Worm (Caenorhabditis elegans): Measurements from ENCODE around the gene F52E4.5.

The F52E4.5 gene

DNA sequence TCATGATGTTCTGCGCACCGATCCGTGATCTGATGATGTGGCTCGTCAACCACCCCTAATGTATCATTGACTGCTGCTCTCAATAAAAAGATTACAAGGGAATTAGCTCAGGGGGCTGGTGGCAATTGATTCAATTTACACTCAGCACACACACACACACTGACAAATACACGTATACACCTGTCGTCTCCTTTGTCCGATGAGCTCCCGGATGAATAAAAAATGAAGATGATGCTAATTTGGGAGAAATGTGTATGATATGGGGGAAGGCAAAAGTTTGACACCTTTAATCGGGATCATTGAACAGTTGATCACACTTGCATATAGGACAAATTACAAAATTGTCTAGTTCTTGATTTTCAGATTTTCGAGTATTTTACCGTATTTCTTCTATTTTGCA, 20.1 kb downstream of the F52E4.5 start:
- TF ChIP-seq nhr-11 (tag; optimal IDR thresholded peaks at IDR 0.05) (no peak), ets-5 (GFP tag; IDR thresholded peaks at IDR 0.05) (no peak), ceh-88 (GFP tag; IDR thresholded peaks at IDR 0.05) (no peak)

DNA sequence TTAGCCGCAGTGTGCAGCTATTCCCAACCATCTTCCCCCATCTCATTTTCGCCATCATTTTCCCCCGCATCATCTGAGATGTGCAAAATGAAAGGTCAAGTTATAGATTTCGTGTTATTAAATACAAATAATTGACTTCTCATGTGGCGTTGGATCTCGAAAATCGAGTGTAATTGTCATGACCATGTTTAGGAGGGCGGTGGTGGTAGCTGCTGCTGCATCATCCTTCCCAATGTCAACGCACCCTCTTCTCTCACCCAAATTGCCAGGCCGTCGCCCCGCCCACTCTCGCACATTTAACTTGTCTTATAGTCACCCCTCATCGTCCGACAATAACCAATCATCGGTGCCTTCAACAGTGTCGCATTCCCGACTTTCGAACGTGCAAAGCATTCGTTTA, 23.9 kb downstream of the F52E4.5 start, which contains the start of gene ceh-30:
Gene ceh-30, plus strand, starts transcription at position 301 of the 400 bp plus-strand sequence.
- no peak for TF ChIP-seq fkh-4 (tag; optimal IDR thresholded peaks at IDR 0.05; ENCODE audit: borderline replicate concordance)
- no peak for TF ChIP-seq efl-1 (optimal IDR thresholded peaks at IDR 0.05)
- peak in 1 of 2 experiments; percentile 13 for TF ChIP-seq efl-1 (GFP tag; optimal IDR thresholded peaks at IDR 0.05 in 1 of 2)

ce11 chrX:3061698-3062097, 25.4 kb downstream of the F52E4.5 start:
- TF ChIP-seq tlp-1 (tag; optimal IDR thresholded peaks at IDR 0.05) (no peak), ceh-8 (GFP tag; optimal IDR thresholded peaks at IDR 0.05) (no peak), nhr-85 (tag) (peak; percentile 4)

- TF ChIP-seq swsn-7 (tag; optimal IDR thresholded peaks at IDR 0.05) (no peak), lin-14 (GFP tag; optimal IDR thresholded peaks at IDR 0.05) (no peak), pag-3 (tag; optimal IDR thresholded peaks at IDR 0.05; ENCODE audit: borderline replicate concordance, insufficient read depth) (no peak), lin-15B (tag; optimal IDR thresholded peaks at IDR 0.05) (no peak), ceh-82 (tag; optimal IDR thresholded peaks at IDR 0.05) (no peak), fkh-8 (tag; optimal IDR thresholded peaks at IDR 0.05) (no peak), hlh-4 (tag; optimal IDR thresholded peaks at IDR 0.05) (no peak), mab-9 (GFP tag; IDR thresholded peaks at IDR 0.05) (no peak), xbp-1 (tag; optimal IDR thresholded peaks at IDR 0.05) (no peak), egl-13 (tag; optimal IDR thresholded peaks at IDR 0.05) (no peak), unc-30 (tag; optimal IDR thresholded peaks at IDR 0.05) (no peak), jun-1 (tag; optimal IDR thresholded peaks at IDR 0.05) (no peak), pqm-1 (tag; optimal IDR thresholded peaks at IDR 0.05) (no peak), C04F5.9 (tag; optimal IDR thresholded peaks at IDR 0.05) (no peak), aha-1 (tag; optimal IDR thresholded peaks at IDR 0.05) (no peak), nhr-85 (tag) (no peak)
These were observed 27.8 kb downstream of the F52E4.5 start, which contains the start of gene rsef-1 for ce11 chrX:3059299-3059698. Gene rsef-1, minus strand, starts transcription at chrX:3059399.

DNA sequence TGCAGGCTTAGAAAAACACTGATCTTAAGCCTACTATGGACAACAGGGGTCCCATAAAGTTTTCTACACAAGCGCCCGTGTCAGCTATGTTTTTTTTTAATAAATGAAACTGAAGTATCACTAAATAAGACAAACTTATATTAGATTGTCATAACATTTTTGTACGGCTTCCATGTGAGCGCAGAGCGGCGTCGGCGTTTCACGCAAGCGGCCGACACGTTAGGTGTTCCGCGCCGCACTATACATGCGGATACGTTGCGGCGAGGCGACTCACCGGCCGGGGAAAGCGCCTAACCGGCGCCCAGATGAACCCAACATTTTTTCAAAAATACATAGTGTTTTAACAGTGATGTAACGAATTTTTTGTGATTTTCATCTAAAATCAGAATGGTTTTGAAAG, 29.5 kb downstream of the F52E4.5 start:
- no peak for TF ChIP-seq efl-1 (optimal IDR thresholded peaks at IDR 0.05)
- peak in 1 of 2 experiments; percentile 58 for TF ChIP-seq efl-1 (GFP tag; optimal IDR thresholded peaks at IDR 0.05 in 1 of 2)
- no peak for TF ChIP-seq egl-13 (tag; optimal IDR thresholded peaks at IDR 0.05)
- no peak for TF ChIP-seq egl-27 (tag; optimal IDR thresholded peaks at IDR 0.05)
- no peak for TF ChIP-seq unc-130 (tag; optimal IDR thresholded peaks at IDR 0.05)
- no peak for TF ChIP-seq unc-86 (tag; optimal IDR thresholded peaks at IDR 0.05)

DNA sequence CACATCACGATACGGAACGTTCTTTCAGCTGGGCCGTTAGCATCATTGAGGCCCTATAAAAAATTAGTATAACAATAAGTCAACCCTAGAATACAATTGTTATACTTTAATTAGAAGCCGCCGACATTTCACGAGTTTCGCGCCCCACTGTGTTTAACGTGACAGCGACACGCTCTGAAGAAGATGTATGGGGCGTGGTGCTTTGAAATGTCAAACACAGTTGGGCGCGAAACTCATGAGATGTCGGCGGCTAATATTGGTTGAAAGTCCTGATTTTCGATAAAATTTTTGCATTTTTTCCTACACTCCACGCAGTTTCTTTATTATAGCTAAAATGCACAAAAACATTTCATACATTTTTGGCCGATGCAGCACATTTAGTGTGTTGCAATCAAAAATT, 31.0 kb downstream of the F52E4.5 start:
- peak; percentile 36 for TF ChIP-seq snpc-4 (tag; optimal IDR thresholded peaks at IDR 0.05)
- TF ChIP-seq ces-1 (GFP tag; optimal IDR thresholded peaks at IDR 0.05) = no peak
- TF ChIP-seq C16A3.4 (tag; optimal IDR thresholded peaks at IDR 0.05) = no peak
- TF ChIP-seq ceh-82 (tag; optimal IDR thresholded peaks at IDR 0.05) = no peak
- no peak for TF ChIP-seq dpl-1 (GFP tag; optimal IDR thresholded peaks at IDR 0.05)
- no peak for TF ChIP-seq swsn-7 (tag; optimal IDR thresholded peaks at IDR 0.05)

ce11 chrX:3054802-3055201, 32.3 kb downstream of the F52E4.5 start, which contains the start of gene twk-26:
Gene twk-26, minus strand, starts transcription at chrX:3054824.
- peak; percentile 19 for TF ChIP-seq elt-2 (tag; optimal IDR thresholded peaks at IDR 0.05)
- no peak for TF ChIP-seq nhr-85 (tag)

All from whole organism, L1 larva.